Fruit fly (Drosophila melanogaster) whole organism, embryonic: ENCODE measurements around the gene CG2059.

Experiments
- Awh ChIP-seq: fragments of 200-800 bp; sonication (Bioruptor generic); IDR thresholded peaks from 2 replicates; pipeline ENCODE4, ENCODE4 v1.3.6; 2022; ENCODE audit warnings: missing biosample characterization, missing genetic modification characterization
- CG10147 ChIP-seq: fragments of 200-800 bp; sonication (Bioruptor generic); optimal IDR thresholded peaks from 2 replicates; lab custom pipeline; 2019; ENCODE audit warnings: missing biosample characterization, mild to moderate bottlenecking, missing genetic modification characterization, moderate library complexity
- CG10959 ChIP-seq: fragments of 200-800 bp; sonication (Bioruptor generic); IDR thresholded peaks from 2 replicates; pipeline ENCODE4 v1.3.6; 2022; ENCODE audit warnings: missing biosample characterization, missing genetic modification characterization
- CG11696 ChIP-seq: fragments of 200-800 bp; sonication (Bioruptor generic); IDR thresholded peaks from 2 replicates; pipeline ENCODE4 v1.3.6; 2022; ENCODE audit warnings: missing biosample characterization, missing genetic modification characterization
- CG11723 ChIP-seq: fragments of 200-800 bp; sonication (Bioruptor generic); optimal IDR thresholded peaks from 2 replicates; lab custom pipeline; 2017; ENCODE audit warnings: missing biosample characterization, mild to moderate bottlenecking, missing genetic modification characterization
- CG12659 ChIP-seq: fragments of 200-800 bp; sonication (Bioruptor generic); optimal IDR thresholded peaks from 3 replicates; lab custom pipeline; 2017; ENCODE audit warnings: mild to moderate bottlenecking, missing biosample characterization, missing genetic modification reagents, missing genetic modification characterization
- CG13424 ChIP-seq: fragments of 200-800 bp; sonication (Bioruptor generic); optimal IDR thresholded peaks from 2 replicates; lab custom pipeline; 2019; ENCODE audit warnings: missing biosample characterization, mild to moderate bottlenecking, missing genetic modification characterization, moderate library complexity
- CG13624 ChIP-seq: fragments of 200-800 bp; sonication (Bioruptor generic); optimal IDR thresholded peaks from 2 replicates; lab custom pipeline; 2016; ENCODE audit warnings: missing biosample characterization, missing genetic modification characterization
- CG13775 ChIP-seq: fragments of 200-800 bp; sonication (Bioruptor generic); optimal IDR thresholded peaks from 3 replicates; lab custom pipeline; 2017; ENCODE audit warnings: missing biosample characterization, mild to moderate bottlenecking, missing genetic modification characterization
- CG14667 ChIP-seq: fragments of 200-800 bp; sonication (Bioruptor generic); IDR thresholded peaks from 2 replicates; pipeline ENCODE4 v1.3.6; 2022; ENCODE audit warnings: missing biosample characterization, missing genetic modification characterization
- CG1529 ChIP-seq: fragments of 200-800 bp; sonication (Bioruptor generic); optimal IDR thresholded peaks from 3 replicates; lab custom pipeline; 2018; ENCODE audit warnings: missing biosample characterization, missing genetic modification characterization
- CG15601 ChIP-seq: fragments of 200-800 bp; sonication (Bioruptor generic); optimal IDR thresholded peaks from 3 replicates; lab custom pipeline; 2019; ENCODE audit warnings: missing biosample characterization, mild to moderate bottlenecking, missing genetic modification characterization, moderate library complexity
- CG16779 ChIP-seq: fragments of 200-800 bp; sonication (Bioruptor generic); IDR thresholded peaks from 2 replicates; pipeline ENCODE4 v1.3.6; 2022; ENCODE audit warnings: missing biosample characterization, missing genetic modification characterization
- CG16815 ChIP-seq: fragments of 200-800 bp; sonication (Bioruptor generic); optimal IDR thresholded peaks from 3 replicates; lab custom pipeline; 2017; ENCODE audit warnings: missing biosample characterization, mild to moderate bottlenecking, missing genetic modification characterization
- CG17568 ChIP-seq: fragments of 200-800 bp; sonication (Bioruptor generic); optimal IDR thresholded peaks from 2 replicates; lab custom pipeline; 2018; ENCODE audit warnings: missing biosample characterization, mild to moderate bottlenecking, missing genetic modification characterization, moderate library complexity
- CG2199 ChIP-seq: fragments of 200-800 bp; sonication (Bioruptor generic); IDR thresholded peaks from 3 replicates; pipeline ENCODE4 v1.3.6; 2022; ENCODE audit warnings: missing biosample characterization, missing genetic modification characterization
- CG3838 ChIP-seq: fragments of 200-800 bp; sonication (Bioruptor generic); optimal IDR thresholded peaks from 3 replicates; lab custom pipeline; 2016; ENCODE audit warnings: missing biosample characterization, missing genetic modification characterization
- CG3995 ChIP-seq: fragments of 200-800 bp; sonication (Bioruptor generic); optimal IDR thresholded peaks from 3 replicates; lab custom pipeline; 2016; ENCODE audit warnings: missing biosample characterization, missing genetic modification characterization
- CG7963 ChIP-seq: fragments of 200-800 bp; sonication (Bioruptor generic); IDR thresholded peaks from 3 replicates; pipeline ENCODE4 v1.3.6; 2022; ENCODE audit warnings: missing biosample characterization, missing genetic modification characterization; ENCODE audit not compliant: partially characterized antibody
- CG8388 ChIP-seq: fragments of 200-800 bp; sonication (Bioruptor generic); optimal IDR thresholded peaks from 2 replicates; lab custom pipeline; 2019; ENCODE audit warnings: missing biosample characterization, mild to moderate bottlenecking, missing genetic modification characterization, moderate library complexity
- CG8765 ChIP-seq: fragments of 200-800 bp; sonication (Bioruptor generic); IDR thresholded peaks from 2 replicates; pipeline ENCODE4 v1.3.6; 2022; ENCODE audit warnings: missing biosample characterization, missing genetic modification characterization
- CG8944 ChIP-seq: fragments of 200-800 bp; sonication (Bioruptor generic); optimal IDR thresholded peaks from 3 replicates; lab custom pipeline; 2016; ENCODE audit warnings: missing biosample characterization, missing genetic modification characterization
- CG9437 ChIP-seq: fragments of 200-800 bp; sonication (Bioruptor generic); optimal IDR thresholded peaks from 2 replicates; lab custom pipeline; 2018; ENCODE audit warnings: missing biosample characterization, mild to moderate bottlenecking, missing genetic modification characterization
- CG9817 ChIP-seq: fragments of 200-800 bp; sonication (Bioruptor generic); optimal IDR thresholded peaks from 2 replicates; lab custom pipeline; 2018; ENCODE audit warnings: missing biosample characterization, mild to moderate bottlenecking, missing genetic modification characterization, moderate library complexity
- Chrac-16 ChIP-seq: fragments of 200-800 bp; sonication (Bioruptor generic); optimal IDR thresholded peaks from 3 replicates; lab custom pipeline; 2016; ENCODE audit warnings: missing biosample characterization, missing genetic modification characterization
- Hr51 ChIP-seq, 2 experiments: fragments of 200-800 bp; sonication (Bioruptor generic); optimal IDR thresholded peaks; 2 replicates in 1 of 2; 3 replicates in 1 of 2; lab custom pipeline; 2016 to 2018; ENCODE audit warnings: missing biosample characterization in 2 of 2, missing genetic modification characterization in 2 of 2, mild to moderate bottlenecking in 1 of 2, moderate library complexity in 1 of 2
- Mes4 ChIP-seq: fragments of 200-800 bp; sonication (Bioruptor generic); optimal IDR thresholded peaks from 2 replicates; lab custom pipeline; 2016; ENCODE audit warnings: missing biosample characterization, missing genetic modification characterization
- Mrtf ChIP-seq: fragments of 200-800 bp; sonication (Bioruptor generic); IDR thresholded peaks from 3 replicates; pipeline ENCODE4 v1.3.6; 2022; ENCODE audit warnings: missing biosample characterization, missing genetic modification characterization
- Myb ChIP-seq: fragments of 200-800 bp; sonication (Bioruptor generic); optimal IDR thresholded peaks from 2 replicates; lab custom pipeline; 2016; ENCODE audit warnings: missing biosample characterization, missing genetic modification characterization
- NC2α ChIP-seq: fragments of 200-800 bp; sonication (Bioruptor generic); optimal IDR thresholded peaks from 2 replicates; lab custom pipeline; 2016; ENCODE audit warnings: missing biosample characterization, missing genetic modification characterization
- Ravus ChIP-seq: fragments of 200-800 bp; sonication (Bioruptor generic); IDR thresholded peaks from 2 replicates; pipeline ENCODE4 v1.3.6; 2022; ENCODE audit warnings: missing biosample characterization, missing genetic modification characterization
- cato ChIP-seq: fragments of 200-800 bp; sonication (Bioruptor generic); optimal IDR thresholded peaks from 2 replicates; lab custom pipeline; 2016; ENCODE audit warnings: missing biosample characterization, missing genetic modification characterization, borderline replicate concordance
- dati ChIP-seq: fragments of 200-800 bp; sonication (Bioruptor generic); IDR thresholded peaks from 2 replicates; pipeline ENCODE4 v1.3.6; 2022; ENCODE audit warnings: missing biosample characterization, missing genetic modification characterization
- grau ChIP-seq: fragments of 200-800 bp; optimal IDR thresholded peaks from 3 replicates; lab custom pipeline; 2019; ENCODE audit warnings: missing biosample characterization, mild to moderate bottlenecking, missing genetic modification characterization, moderate library complexity
- gsb ChIP-seq: fragments of 200-800 bp; sonication (Bioruptor generic); IDR thresholded peaks from 2 replicates; pipeline ENCODE4 v1.3.6; 2022; ENCODE audit warnings: missing biosample characterization, missing genetic modification characterization
- insv ChIP-seq, 2 experiments: fragments of 200-800 bp; sonication (Bioruptor generic); optimal IDR thresholded peaks; 3 replicates each; lab custom pipeline; 2016 to 2018; ENCODE audit warnings: missing biosample characterization in 2 of 2, missing genetic modification characterization in 2 of 2
- kni ChIP-seq: fragments of 200-800 bp; sonication (Bioruptor generic); optimal IDR thresholded peaks from 3 replicates; lab custom pipeline; 2017; ENCODE audit warnings: mild to moderate bottlenecking, missing biosample characterization, missing genetic modification reagents, missing genetic modification characterization
- lov ChIP-seq, 2 experiments: fragments of 200-800 bp in 1 of 2; fragments of >200 bp in 1 of 2; sonication (Bioruptor generic) in 1 of 2; IDR thresholded peaks in 1 of 2; optimal IDR thresholded peaks in 1 of 2; 2 replicates in 1 of 2; 3 replicates in 1 of 2; pipeline versions ENCODE4 v1.3.6 to Lab custom; 2017 to 2022; ENCODE audit warnings: missing biosample characterization in 1 of 2, missing genetic modification characterization in 1 of 2
- odd ChIP-seq: fragments of 200-800 bp; sonication (Bioruptor generic); optimal IDR thresholded peaks from 2 replicates; lab custom pipeline; 2017; ENCODE audit warnings: missing biosample characterization, mild to moderate bottlenecking, missing genetic modification characterization
- pfk ChIP-seq: fragments of 200-800 bp; sonication (Bioruptor generic); optimal IDR thresholded peaks from 2 replicates; lab custom pipeline; 2018; ENCODE audit warnings: missing biosample characterization, mild to moderate bottlenecking, missing genetic modification characterization, moderate library complexity
- pita ChIP-seq: fragments of 200-800 bp; sonication (Bioruptor generic); optimal IDR thresholded peaks from 2 replicates; lab custom pipeline; 2017; ENCODE audit warnings: missing biosample characterization, mild to moderate bottlenecking, missing genetic modification characterization
- run ChIP-seq: fragments of 200-800 bp; sonication (Bioruptor generic); optimal IDR thresholded peaks from 3 replicates; lab custom pipeline; 2018; ENCODE audit warnings: missing biosample characterization, mild to moderate bottlenecking, missing genetic modification characterization
- salm ChIP-seq: fragments of 200-800 bp; sonication (Bioruptor generic); optimal IDR thresholded peaks from 2 replicates; lab custom pipeline; 2018; ENCODE audit warnings: missing biosample characterization, mild to moderate bottlenecking, missing genetic modification characterization
- slou ChIP-seq: fragments of 200-800 bp; sonication (Bioruptor generic); optimal IDR thresholded peaks from 3 replicates; lab custom pipeline; 2016; ENCODE audit warnings: missing biosample characterization, missing genetic modification characterization
- slp2 ChIP-seq: fragments of 200-800 bp; sonication (Bioruptor generic); optimal IDR thresholded peaks from 2 replicates; lab custom pipeline; 2016; ENCODE audit warnings: missing biosample characterization, missing genetic modification characterization
- sob ChIP-seq: fragments of 200-800 bp; sonication (Bioruptor generic); IDR thresholded peaks from 2 replicates; pipeline ENCODE4 v1.3.6; 2022; ENCODE audit warnings: missing biosample characterization, missing genetic modification characterization
- tgo ChIP-seq: fragments of 200-800 bp; sonication (Bioruptor generic); IDR thresholded peaks from 3 replicates; pipeline ENCODE4 v1.3.6; 2022; ENCODE audit warnings: missing biosample characterization, missing genetic modification characterization
- tx ChIP-seq: fragments of 200-800 bp; sonication (Bioruptor generic); optimal IDR thresholded peaks from 2 replicates; lab custom pipeline; 2016; ENCODE audit warnings: missing biosample characterization, missing genetic modification characterization
- z ChIP-seq: fragments of 200-800 bp; sonication (Bioruptor generic); IDR thresholded peaks from 3 replicates; pipeline ENCODE4 v1.3.6; 2022; ENCODE audit warnings: missing biosample characterization, missing genetic modification characterization
- zen ChIP-seq: fragments of 200-800 bp; sonication (Bioruptor generic); optimal IDR thresholded peaks from 3 replicates; lab custom pipeline; 2018; ENCODE audit warnings: missing biosample characterization, mild to moderate bottlenecking, missing genetic modification characterization, moderate library complexity

The CG2059 gene

DNA sequence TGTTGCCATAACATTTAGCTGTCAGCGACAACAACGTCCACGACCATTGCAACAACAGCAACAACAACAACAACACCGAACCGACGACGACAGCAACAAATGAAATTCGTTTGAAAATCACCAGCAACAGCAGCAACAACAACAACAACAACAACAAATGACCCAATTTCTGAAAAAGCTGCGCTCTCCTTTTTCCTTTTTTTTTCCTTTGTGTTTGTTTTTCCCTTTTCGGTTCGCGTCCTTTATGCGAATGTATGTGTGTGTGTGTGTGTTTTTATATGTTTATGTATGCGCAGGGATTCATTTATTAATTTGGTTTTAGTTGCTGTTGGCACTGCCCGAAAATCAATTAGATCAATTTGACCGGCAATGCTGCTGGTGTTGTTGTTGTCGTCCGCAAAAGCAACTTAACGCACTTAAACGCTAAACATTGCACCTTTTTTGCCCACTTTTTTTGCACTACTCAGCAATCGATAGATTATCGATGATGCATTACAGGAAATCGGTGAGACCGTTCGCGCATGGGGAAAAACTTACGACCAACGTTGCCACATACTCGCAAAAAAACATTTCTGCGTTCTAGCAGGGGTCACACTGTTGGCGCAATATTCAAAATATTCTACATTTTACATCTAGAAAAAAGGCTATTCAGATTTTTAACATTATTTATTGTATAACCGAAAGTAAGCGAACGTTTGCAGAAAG, 4.8 kb downstream of the CG2059 start, which contains the start of gene unc-119 (continued):
- TF ChIP-seq CG8944 (GFP tag; lab: Kevin White, UChicago) (no peak), CG17568 (GFP tag; lab: Kevin White, UChicago) (no peak), Hr51 (GFP tag; optimal IDR thresholded peaks at IDR 0.05; lab: Kevin White, UChicago) (no peak), cato (GFP tag; lab: Kevin White, UChicago) (no peak), Mes4 (GFP tag; lab: Kevin White, UChicago) (no peak), z (GFP tag; lab: Robert Waterston, UW) (no peak), Chrac-16 (no peak), CG16779 (GFP tag; lab: Robert Waterston, UW) (no peak), dati (no peak), NC2α (GFP tag; lab: Kevin White, UChicago) (no peak), CG8388 (GFP tag; lab: Kevin White, UChicago) (no peak), CG9817 (tag; lab: Kevin White, UChicago) (no peak), CG8765 (GFP tag; lab: Robert Waterston, UW) (no peak), Myb (peak; percentile 37), CG10959 (GFP tag; lab: Robert Waterston, UW) (no peak), pita (GFP tag; lab: Kevin White, UChicago) (no peak), tx (GFP tag; lab: Kevin White, UChicago) (no peak), CG9437 (no peak), CG12659 (GFP tag; lab: Kevin White, UChicago) (peak; percentile 69), CG13775 (no peak), salm (tag; lab: Kevin White, UChicago) (no peak), tgo (GFP tag; lab: Robert Waterston, UW) (no peak), CG3995 (no peak), CG15601 (tag; lab: Kevin White, UChicago) (peak; percentile 38), CG11723 (no peak), gsb (GFP tag; lab: Robert Waterston, UW) (no peak), CG11696 (GFP tag; lab: Robert Waterston, UW) (no peak), Mrtf (GFP tag; lab: Robert Waterston, UW) (no peak), CG13624 (GFP tag; lab: Kevin White, UChicago) (no peak), slp2 (GFP tag; lab: Kevin White, UChicago) (no peak), sob (no peak), CG7963 (GFP tag; lab: Robert Waterston, UW) (0 out of 3 replicates have a peak, but pooled peaks have one; percentile 39), grau (tag; lab: Kevin White, UChicago) (no peak), insv (GFP tag; optimal IDR thresholded peaks at IDR 0.05; lab: Kevin White, UChicago) (no peak), slou (GFP tag; lab: Kevin White, UChicago) (no peak), run (tag; lab: Kevin White, UChicago) (no peak), CG10147 (GFP tag; lab: Kevin White, UChicago) (peak; percentile 1), CG16815 (no peak), CG13424 (no peak), lov (optimal IDR thresholded peaks at IDR 0.05; lab: Kevin White, UChicago) (no peak), lov (GFP tag; IDR thresholded peaks at IDR 0.05; lab: Robert Waterston, UW) (no peak), CG1529 (GFP tag; lab: Kevin White, UChicago) (no peak), zen (tag; lab: Kevin White, UChicago) (peak; percentile 37), CG14667 (no peak), odd (no peak), Ravus (GFP tag; lab: Robert Waterston, UW) (no peak), kni (GFP tag; lab: Kevin White, UChicago) (no peak), Awh (GFP tag; lab: Robert Waterston, UW) (no peak), pfk (no peak), CG3838 (GFP tag; lab: Kevin White, UChicago) (no peak), CG2199 (GFP tag; lab: Robert Waterston, UW) (no peak)
